Fruit fly (Drosophila melanogaster) whole organism: ENCODE results near the gene sphe.

Experiments
- CG8478 ChIP-seq: fragments of >200 bp; optimal IDR thresholded peaks from 2 replicates; lab custom pipeline; 2018; ENCODE audit warnings: inconsistent platforms
- Dll ChIP-seq: fragments of >200 bp; optimal IDR thresholded peaks from 2 replicates; lab custom pipeline; 2017
- EcR ChIP-seq, 2 experiments: fragments of >200 bp; optimal IDR thresholded peaks; 2 replicates each; lab custom pipeline; 2017; ENCODE audit warnings: missing biosample characterization in 2 of 2, missing genetic modification characterization in 2 of 2, missing genetic modification reagents in 2 of 2
- pan ChIP-seq: fragments of >200 bp; optimal IDR thresholded peaks from 2 replicates; lab custom pipeline; 2017
- psq ChIP-seq: fragments of >200 bp; optimal IDR thresholded peaks from 2 replicates; lab custom pipeline; 2017
- usp ChIP-seq: fragments of >200 bp; optimal IDR thresholded peaks from 2 replicates; lab custom pipeline; 2017; ENCODE audit warnings: missing biosample characterization, missing genetic modification characterization, mixed read lengths

Gene sphe

dm6 chrX:16700070-16700469, 1.7 kb downstream of the sphe start, which contains the start of gene CG9676:
Gene CG9676 (minus strand): TSS chrX:16700170.
- TF ChIP-seq psq (lab: Kevin White, UChicago) = no peak
- TF ChIP-seq EcR (GFP tag; optimal IDR thresholded peaks at IDR 0.05; lab: Kevin White, UChicago) = no peak
- no peak for TF ChIP-seq Dll (lab: Kevin White, UChicago)
- no peak for TF ChIP-seq usp (GFP tag; lab: Kevin White, UChicago)
- no peak for TF ChIP-seq pan
- no peak for TF ChIP-seq CG8478 (lab: Kevin White, UChicago)

- TF ChIP-seq usp (GFP tag; lab: Kevin White, UChicago) = no peak
- no peak for TF ChIP-seq pan
- no peak for TF ChIP-seq Dll (lab: Kevin White, UChicago)
- TF ChIP-seq EcR (GFP tag; optimal IDR thresholded peaks at IDR 0.05; lab: Kevin White, UChicago) = no peak
- TF ChIP-seq psq (lab: Kevin White, UChicago) = no peak
- no peak for TF ChIP-seq CG8478 (lab: Kevin White, UChicago)
Observed at dm6 chrX:16697882-16698571, 3.7 kb downstream of the sphe start.

- no peak for TF ChIP-seq psq (lab: Kevin White, UChicago)
- no peak for TF ChIP-seq CG8478 (lab: Kevin White, UChicago)
- no peak for TF ChIP-seq pan
- TF ChIP-seq usp (GFP tag; lab: Kevin White, UChicago) = no peak
- no peak for TF ChIP-seq EcR (GFP tag; optimal IDR thresholded peaks at IDR 0.05; lab: Kevin White, UChicago)
- TF ChIP-seq Dll (lab: Kevin White, UChicago) = no peak
Observed at dm6 chrX:16696614-16697519, 4.9 kb downstream of the sphe start.

dm6 chrX:16695658-16696181, 6.1 kb downstream of the sphe start, which contains the start of gene CG4678:
Gene CG4678 (plus strand): TSS chrX:16696131.
- TF ChIP-seq EcR (GFP tag; optimal IDR thresholded peaks at IDR 0.05; lab: Kevin White, UChicago) (no peak), Dll (lab: Kevin White, UChicago) (no peak), pan (no peak), CG8478 (lab: Kevin White, UChicago) (no peak), psq (lab: Kevin White, UChicago) (no peak), usp (GFP tag; lab: Kevin White, UChicago) (no peak)

- TF ChIP-seq pan = no peak
- TF ChIP-seq usp (GFP tag; lab: Kevin White, UChicago) = no peak
- no peak for TF ChIP-seq psq (lab: Kevin White, UChicago)
- no peak for TF ChIP-seq Dll (lab: Kevin White, UChicago)
- no peak for TF ChIP-seq EcR (GFP tag; optimal IDR thresholded peaks at IDR 0.05; lab: Kevin White, UChicago)
- no peak for TF ChIP-seq CG8478 (lab: Kevin White, UChicago)
Observed at dm6 chrX:16694959-16695358, 6.8 kb downstream of the sphe start, which contains the start of gene Septin4. Gene Septin4 (minus strand): TSS chrX:16695173.

dm6 chrX:16694477-16694876, 7.3 kb downstream of the sphe start:
- no peak for TF ChIP-seq psq (lab: Kevin White, UChicago)
- no peak for TF ChIP-seq Dll (lab: Kevin White, UChicago)
- TF ChIP-seq EcR (GFP tag; optimal IDR thresholded peaks at IDR 0.05; lab: Kevin White, UChicago) = no peak
- no peak for TF ChIP-seq pan
- no peak for TF ChIP-seq CG8478 (lab: Kevin White, UChicago)
- no peak for TF ChIP-seq usp (GFP tag; lab: Kevin White, UChicago)

dm6 chrX:16693805-16694387, 7.9 kb downstream of the sphe start:
- TF ChIP-seq pan = no peak
- TF ChIP-seq CG8478 (lab: Kevin White, UChicago) = no peak
- TF ChIP-seq EcR (GFP tag; optimal IDR thresholded peaks at IDR 0.05; lab: Kevin White, UChicago) = no peak
- no peak for TF ChIP-seq usp (GFP tag; lab: Kevin White, UChicago)
- TF ChIP-seq Dll (lab: Kevin White, UChicago) = no peak
- no peak for TF ChIP-seq psq (lab: Kevin White, UChicago)

- no peak for TF ChIP-seq CG8478 (lab: Kevin White, UChicago)
- TF ChIP-seq psq (lab: Kevin White, UChicago) = no peak
- no peak for TF ChIP-seq Dll (lab: Kevin White, UChicago)
Observed at dm6 chrX:16692325-16692724, 9.4 kb downstream of the sphe start.

- TF ChIP-seq psq (lab: Kevin White, UChicago) (no peak), usp (GFP tag; lab: Kevin White, UChicago) (no peak), EcR (GFP tag; optimal IDR thresholded peaks at IDR 0.05; lab: Kevin White, UChicago) (no peak)
Observed at dm6 chrX:16691440-16691839, 10.3 kb downstream of the sphe start.

dm6 chrX:16690499-16690898, 11.3 kb downstream of the sphe start:
- no peak for TF ChIP-seq psq (lab: Kevin White, UChicago)
- TF ChIP-seq CG8478 (lab: Kevin White, UChicago) = no peak
- TF ChIP-seq EcR (GFP tag; optimal IDR thresholded peaks at IDR 0.05; lab: Kevin White, UChicago) = no peak
- no peak for TF ChIP-seq Dll (lab: Kevin White, UChicago)
- TF ChIP-seq pan = no peak
- no peak for TF ChIP-seq usp (GFP tag; lab: Kevin White, UChicago)

- TF ChIP-seq pan = no peak
- no peak for TF ChIP-seq EcR (GFP tag; optimal IDR thresholded peaks at IDR 0.05; lab: Kevin White, UChicago)
- TF ChIP-seq psq (lab: Kevin White, UChicago) = no peak
- TF ChIP-seq usp (GFP tag; lab: Kevin White, UChicago) = no peak
- no peak for TF ChIP-seq Dll (lab: Kevin White, UChicago)
- TF ChIP-seq CG8478 (lab: Kevin White, UChicago) = no peak
Observed at dm6 chrX:16689966-16690365, 11.8 kb downstream of the sphe start.
